Worm (Caenorhabditis elegans): Measurements from ENCODE around the gene C26D10.3.

C26D10.3 gene

ce11 chrII:8325002-8325539 lies at the start of gene C26D10.3, which contains the start of gene ran-3:
Gene C26D10.3, plus strand, starts transcription at chrII:8325386.
Gene ran-3, minus strand, starts transcription at chrII:8325052.
- TF ChIP-seq snpc-3.4 (tag; optimal IDR thresholded peaks at IDR 0.05) (no peak), madf-3 (GFP tag; IDR thresholded peaks at IDR 0.05) (0 out of 2 replicates have a peak, but pooled peaks have one; percentile 10), ceh-58 (GFP tag; IDR thresholded peaks at IDR 0.05) (no peak), dpff-1 (tag; optimal IDR thresholded peaks at IDR 0.05) (no peak), ztf-3 (GFP tag; optimal IDR thresholded peaks at IDR 0.05) (no peak), rcor-1 (GFP tag; IDR thresholded peaks at IDR 0.05) (no peak), sdz-38 (tag; optimal IDR thresholded peaks at IDR 0.05) (no peak), tlf-1 (GFP tag; optimal IDR thresholded peaks at IDR 0.05) (no peak), hmg-1.2 (GFP tag; IDR thresholded peaks at IDR 0.05) (peak; percentile 23; the same call in 1 of the 2 replicates), lin-26 (GFP tag; IDR thresholded peaks at IDR 0.05) (0 out of 2 replicates have a peak, but pooled peaks have one; percentile 10), snpc-1.3 (tag; optimal IDR thresholded peaks at IDR 0.05; ENCODE audit: insufficient read depth) (peak; percentile 14), mel-28 (tag; optimal IDR thresholded peaks at IDR 0.05; ENCODE audit: borderline replicate concordance) (no peak), ztf-18 (tag; optimal IDR thresholded peaks at IDR 0.05) (no peak), nhr-90 (tag; optimal IDR thresholded peaks at IDR 0.05) (no peak), ZK185.1 (tag; optimal IDR thresholded peaks at IDR 0.05; ENCODE audit: poor library complexity, severe bottlenecking) (peak; percentile 46), F10E7.11 (tag; optimal IDR thresholded peaks at IDR 0.05) (no peak), nfyb-1 (GFP tag; IDR thresholded peaks at IDR 0.05) (no peak), T07F8.4 (tag; optimal IDR thresholded peaks at IDR 0.05) (no peak), Y67H2A.10 (GFP tag; conservative IDR thresholded peaks at IDR 0.05) (no peak), attf-6 (GFP tag; IDR thresholded peaks at IDR 0.05) (no peak), F23B12.7 (tag; optimal IDR thresholded peaks at IDR 0.05; ENCODE audit: insufficient read depth) (peak; percentile 24), C06A6.2 (GFP tag; conservative IDR thresholded peaks at IDR 0.05) (no peak), K11D2.4 (GFP tag; IDR thresholded peaks at IDR 0.05) (no peak), F33H1.4 (GFP tag; IDR thresholded peaks at IDR 0.05) (peak; percentile 19; the same call in 1 of the 2 replicates), D2030.7 (GFP tag; IDR thresholded peaks at IDR 0.05) (no peak), ets-4 (GFP tag; optimal IDR thresholded peaks at IDR 0.05) (no peak), rpc-1 (optimal IDR thresholded peaks at IDR 0.05) (peak; percentile 34), rpc-1 (tag; optimal IDR thresholded peaks at IDR 0.05) (no peak), F22D6.2 (tag; optimal IDR thresholded peaks at IDR 0.05) (no peak), cebp-1 (GFP tag; IDR thresholded peaks at IDR 0.05) (no peak), cebp-1 (tag; optimal IDR thresholded peaks at IDR 0.05) (peak; percentile 43), attf-5 (GFP tag; optimal IDR thresholded peaks at IDR 0.05) (peak; percentile 49), hlh-26 (GFP tag; conservative IDR thresholded peaks at IDR 0.05) (no peak), let-607 (tag; optimal IDR thresholded peaks at IDR 0.05) (no peak), aptf-2 (GFP tag; conservative IDR thresholded peaks at IDR 0.05) (no peak), pbrm-1 (GFP tag; IDR thresholded peaks at IDR 0.05) (no peak), unc-62 (GFP tag; optimal IDR thresholded peaks at IDR 0.05) (no peak), sptf-2 (GFP tag; optimal IDR thresholded peaks at IDR 0.05) (no peak), snpc-4 (GFP tag; optimal IDR thresholded peaks at IDR 0.05) (no peak), snpc-4 (tag; optimal IDR thresholded peaks at IDR 0.05) (peak in 1 of 4 experiments; percentile 5), madf-6 (GFP tag; IDR thresholded peaks at IDR 0.05) (peak; percentile 47), lin-35 (GFP tag; optimal IDR thresholded peaks at IDR 0.05) (peak in 1 of 3 experiments; percentile 30), lin-54 (GFP tag; optimal IDR thresholded peaks at IDR 0.05) (peak; percentile 61), zfh-2 (GFP tag; conservative IDR thresholded peaks at IDR 0.05) (no peak), Y53F4B.3 (GFP tag; IDR thresholded peaks at IDR 0.05) (no peak), ceh-100 (GFP tag; IDR thresholded peaks at IDR 0.05) (peak; percentile 34; the same call in 1 of the 2 replicates), nhr-80 (tag; optimal IDR thresholded peaks at IDR 0.05) (no peak), somi-1 (GFP tag; optimal IDR thresholded peaks at IDR 0.05) (no peak)

Data from whole organism, young adult.